Fruit fly (Drosophila melanogaster) whole organism, prepupa: ENCODE data around the gene Mettl5.
A peak's percentile ranks its signal among the peaks of the same experiment; 100 is the strongest.

Experiments
- CG11294 ChIP-seq: fragments of 200-800 bp; sonication (Bioruptor generic); IDR thresholded peaks from 2 replicates; pipeline ENCODE4 v1.3.6; 2022; ENCODE audit warnings: missing biosample characterization, missing genetic modification characterization
- CG31627 ChIP-seq: fragments of 200-800 bp; sonication (Bioruptor generic); optimal IDR thresholded peaks from 3 replicates; lab custom pipeline; 2016; ENCODE audit warnings: missing biosample characterization, missing genetic modification characterization
- CG32006 ChIP-seq: fragments of 200-800 bp; sonication (Bioruptor generic); optimal IDR thresholded peaks from 3 replicates; lab custom pipeline; 2017; ENCODE audit warnings: missing biosample characterization, mild to moderate bottlenecking, missing genetic modification characterization
- CG6854 ChIP-seq: fragments of 200-800 bp; sonication (Bioruptor generic); optimal IDR thresholded peaks from 2 replicates; lab custom pipeline; 2017; ENCODE audit warnings: missing biosample characterization, mild to moderate bottlenecking, missing genetic modification characterization
- CG8632 ChIP-seq: fragments of 200-800 bp; sonication (Bioruptor generic); optimal IDR thresholded peaks from 3 replicates; lab custom pipeline; 2016; ENCODE audit warnings: missing biosample characterization, missing genetic modification characterization
- Ets96B ChIP-seq: fragments of 200-800 bp; optimal IDR thresholded peaks from 2 replicates; lab custom pipeline; 2019; ENCODE audit warnings: missing biosample characterization, mild to moderate bottlenecking, missing genetic modification characterization, moderate library complexity
- Hr39 ChIP-seq: fragments of 200-800 bp; sonication (Bioruptor generic); optimal IDR thresholded peaks from 2 replicates; lab custom pipeline; 2016; ENCODE audit warnings: missing biosample characterization, missing genetic modification characterization
- esn ChIP-seq: fragments of 200-800 bp; sonication (Bioruptor generic); optimal IDR thresholded peaks from 2 replicates; lab custom pipeline; 2016; ENCODE audit warnings: missing biosample characterization, mild to moderate bottlenecking, missing genetic modification characterization, moderate library complexity
- fkh ChIP-seq: fragments of 200-800 bp; sonication (Bioruptor generic); optimal IDR thresholded peaks from 3 replicates; lab custom pipeline; 2017; ENCODE audit warnings: missing biosample characterization, mild to moderate bottlenecking, missing genetic modification characterization, moderate library complexity
- svp ChIP-seq: fragments of 200-800 bp; sonication (Bioruptor generic); peaks from one replicate; lab custom pipeline; 2016; ENCODE audit warnings: missing biosample characterization, missing genetic modification characterization

- TF ChIP-seq esn = peak; percentile 9
- no peak for TF ChIP-seq CG11294
- no peak for TF ChIP-seq Hr39 (GFP tag; lab: Kevin White, UChicago)
- TF ChIP-seq CG31627 (GFP tag; lab: Kevin White, UChicago) = no peak
- no peak for TF ChIP-seq fkh (GFP tag; lab: Kevin White, UChicago)
- peak; percentile 28 for TF ChIP-seq Ets96B (tag; lab: Kevin White, UChicago)
- TF ChIP-seq CG32006 (GFP tag; lab: Kevin White, UChicago) = no peak
- TF ChIP-seq svp (GFP tag; lab: Kevin White, UChicago) = peak; percentile 16
- no peak for TF ChIP-seq CG8632 (GFP tag; lab: Kevin White, UChicago)
- no peak for TF ChIP-seq CG6854 (GFP tag; lab: Kevin White, UChicago)
These were observed 32.6 kb upstream of the Mettl5 start for dm6 chr3L:19230801-19231547.
